Fruit fly (Drosophila melanogaster) whole organism, pupa: ENCODE measurements around the gene CG32071.

ENCODE experiments used
- CG15710 ChIP-seq: fragments of 200-800 bp; sonication (Bioruptor generic); optimal IDR thresholded peaks from 2 replicates; lab custom pipeline; 2018; ENCODE audit warnings: missing biosample characterization, mild to moderate bottlenecking, missing genetic modification characterization, moderate library complexity
- Ets98B ChIP-seq: fragments of 200-800 bp; sonication (Bioruptor generic); IDR thresholded peaks from 2 replicates; pipeline ENCODE4 v1.3.6; 2022; ENCODE audit warnings: missing biosample characterization, missing genetic modification characterization

dm6 chr3L:11123088-11123487, 19.4 kb upstream of the CG32071 start, which contains the start of the genes Ufd1 and NaPi-III:
- TF ChIP-seq Ets98B (GFP tag; lab: Robert Waterston, UW) (peak; percentile 76), CG15710 (tag; lab: Kevin White, UChicago) (peak; percentile 31)
